Worm (Caenorhabditis elegans): Measurements from ENCODE around the gene sdz-10.

DNA sequence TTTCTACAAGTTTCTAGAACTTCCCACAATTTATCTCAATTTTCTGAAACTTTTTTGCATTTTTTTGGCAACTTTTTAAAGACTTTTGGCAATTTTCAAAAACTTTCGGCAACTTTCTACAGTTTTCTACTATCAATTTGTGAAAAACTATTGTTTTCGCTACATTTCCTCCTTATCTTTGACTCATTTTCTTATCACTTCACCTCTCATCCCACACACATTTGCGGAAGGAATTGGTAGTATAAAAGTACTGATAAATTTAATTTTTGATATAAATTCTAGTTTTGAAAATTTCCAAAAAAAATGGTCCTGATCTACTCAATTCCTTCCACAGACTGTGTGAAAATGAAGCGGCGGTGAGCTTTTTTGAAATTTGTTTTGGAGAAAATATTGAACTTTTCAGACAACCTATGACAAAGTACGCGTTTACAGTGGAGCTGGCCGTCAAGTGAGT, 22.4 kb downstream of the sdz-10 start, which contains the start of gene F29A7.4:
- TF ChIP-seq unc-3 (GFP tag; conservative IDR thresholded peaks at IDR 0.05) (no peak), unc-3 (tag; optimal IDR thresholded peaks at IDR 0.05) (no peak), hlh-30 (tag; optimal IDR thresholded peaks at IDR 0.05; ENCODE audit: insufficient read depth) (no peak)

Data from whole organism, late embryonic.